Fruit fly (Drosophila melanogaster) whole organism, embryonic: ENCODE data around the gene CG10341.
A peak's percentile ranks its signal among the peaks of the same experiment; 100 is the strongest.

ENCODE experiments used
- Bteb2 ChIP-seq: fragments of 200-800 bp; sonication (Bioruptor generic); optimal IDR thresholded peaks from 2 replicates; lab custom pipeline; 2016; ENCODE audit warnings: missing biosample characterization, missing genetic modification characterization
- CG11696 ChIP-seq: fragments of 200-800 bp; sonication (Bioruptor generic); IDR thresholded peaks from 2 replicates; pipeline ENCODE4 v1.3.6; 2022; ENCODE audit warnings: missing biosample characterization, missing genetic modification characterization
- CG13287 ChIP-seq: fragments of 200-800 bp; sonication (Bioruptor generic); IDR thresholded peaks from 2 replicates; pipeline ENCODE4 v1.3.6; 2022; ENCODE audit warnings: missing biosample characterization, missing genetic modification characterization; ENCODE audit not compliant: partially characterized antibody
- CG14667 ChIP-seq: fragments of 200-800 bp; sonication (Bioruptor generic); IDR thresholded peaks from 2 replicates; pipeline ENCODE4 v1.3.6; 2022; ENCODE audit warnings: missing biosample characterization, missing genetic modification characterization
- CG30403 ChIP-seq: fragments of 200-800 bp; sonication (Bioruptor generic); optimal IDR thresholded peaks from 3 replicates; lab custom pipeline; 2016; ENCODE audit warnings: missing biosample characterization, missing genetic modification characterization
- CG32767 ChIP-seq: fragments of 200-800 bp; sonication (Bioruptor generic); IDR thresholded peaks from 2 replicates; pipeline ENCODE4 v1.3.6; 2022; ENCODE audit warnings: missing biosample characterization, missing genetic modification characterization
- CG3995 ChIP-seq: fragments of 200-800 bp; sonication (Bioruptor generic); optimal IDR thresholded peaks from 3 replicates; lab custom pipeline; 2016; ENCODE audit warnings: missing biosample characterization, missing genetic modification characterization
- CG4820 ChIP-seq: fragments of 200-800 bp; sonication (Bioruptor generic); optimal IDR thresholded peaks from 3 replicates; lab custom pipeline; 2016; ENCODE audit warnings: missing biosample characterization, missing genetic modification characterization
- CG5953 ChIP-seq: fragments of 200-800 bp; sonication (Bioruptor generic); IDR thresholded peaks from 2 replicates; pipeline ENCODE4 v1.3.6; 2022; ENCODE audit warnings: missing biosample characterization, missing genetic modification characterization
- CG6272 ChIP-seq: fragments of 200-800 bp; sonication (Bioruptor generic); IDR thresholded peaks from 2 replicates; pipeline ENCODE4 v1.3.6; 2022; ENCODE audit warnings: missing biosample characterization, missing genetic modification characterization
- CG7839 ChIP-seq: fragments of 200-800 bp; sonication (Bioruptor generic); optimal IDR thresholded peaks from 3 replicates; lab custom pipeline; 2018; ENCODE audit warnings: missing biosample characterization, mild to moderate bottlenecking, missing genetic modification characterization, moderate library complexity
- CG8089 ChIP-seq: fragments of 200-800 bp; sonication (Bioruptor generic); optimal IDR thresholded peaks from 3 replicates; lab custom pipeline; 2016; ENCODE audit warnings: missing biosample characterization, missing genetic modification characterization
- Dfd ChIP-seq, 2 experiments: fragments of >200 bp; optimal IDR thresholded peaks; 2 replicates each; lab custom pipeline; 2017; ENCODE audit warnings: missing biosample characterization in 2 of 2, missing genetic modification characterization in 2 of 2
- Dip3 ChIP-seq: fragments of 200-800 bp; sonication (Bioruptor generic); optimal IDR thresholded peaks from 3 replicates; lab custom pipeline; 2016; ENCODE audit warnings: missing biosample characterization, missing genetic modification characterization
- Doc2 ChIP-seq: fragments of 200-800 bp; sonication (Bioruptor generic); IDR thresholded peaks from 2 replicates; pipeline ENCODE4 v1.3.6; 2022; ENCODE audit warnings: missing biosample characterization, missing genetic modification characterization
- Dp ChIP-seq: fragments of 200-800 bp; sonication (Bioruptor generic); optimal IDR thresholded peaks from 2 replicates; lab custom pipeline; 2018; ENCODE audit warnings: missing biosample characterization, mild to moderate bottlenecking, missing genetic modification characterization, moderate library complexity
- E2f1 ChIP-seq: fragments of 200-800 bp; sonication (Bioruptor generic); IDR thresholded peaks from 2 replicates; pipeline ENCODE4 v1.3.6; 2022; ENCODE audit warnings: missing biosample characterization, missing genetic modification characterization
- Eip74EF ChIP-seq, 2 experiments: fragments of 200-800 bp in 1 of 2; fragments of >200 bp in 1 of 2; sonication (Bioruptor generic) in 1 of 2; optimal IDR thresholded peaks; 2 replicates each; lab custom pipeline; 2017 to 2019; ENCODE audit warnings: missing biosample characterization in 2 of 2, missing genetic modification characterization in 2 of 2, mild to moderate bottlenecking in 1 of 2, moderate library complexity in 1 of 2
- Ets65A ChIP-seq: fragments of 200-800 bp; sonication (Bioruptor generic); peaks from one replicate; lab custom pipeline; 2016; ENCODE audit warnings: missing biosample characterization, missing genetic modification characterization
- H2.0 ChIP-seq: fragments of 200-800 bp; sonication (Bioruptor generic); IDR thresholded peaks from 2 replicates; pipeline ENCODE4 v1.3.6; 2022; ENCODE audit warnings: missing biosample characterization, missing genetic modification characterization
- HHEX ChIP-seq: fragments of 200-800 bp; sonication (Bioruptor generic); optimal IDR thresholded peaks from 3 replicates; lab custom pipeline; 2017; ENCODE audit warnings: missing biosample characterization, mild to moderate bottlenecking, missing genetic modification characterization, missing genetic modification reagents
- HLH3B ChIP-seq: fragments of 200-800 bp; sonication (Bioruptor generic); IDR thresholded peaks from 2 replicates; pipeline ENCODE4 v1.3.6; 2022; ENCODE audit warnings: missing biosample characterization, missing genetic modification characterization
- HLH4C ChIP-seq: fragments of 200-800 bp; sonication (Bioruptor generic); IDR thresholded peaks from 3 replicates; pipeline ENCODE4 v1.3.6; 2022; ENCODE audit warnings: missing biosample characterization, missing genetic modification characterization; ENCODE audit not compliant: partially characterized antibody
- Hsf ChIP-seq: fragments of 200-800 bp; sonication (Bioruptor generic); optimal IDR thresholded peaks from 3 replicates; lab custom pipeline; 2016; ENCODE audit warnings: missing biosample characterization, missing genetic modification characterization
- Max ChIP-seq: fragments of 200-800 bp; sonication (Bioruptor generic); optimal IDR thresholded peaks from 2 replicates; lab custom pipeline; 2016; ENCODE audit warnings: missing biosample characterization, mild to moderate bottlenecking, missing genetic modification characterization
- NK7.1 ChIP-seq: fragments of 200-800 bp; sonication (Bioruptor generic); optimal IDR thresholded peaks from 3 replicates; lab custom pipeline; 2016; ENCODE audit warnings: missing biosample characterization, missing genetic modification characterization
- Sin3A ChIP-seq: fragments of >200 bp; optimal IDR thresholded peaks from 2 replicates; lab custom pipeline; 2018
- Spps ChIP-seq: fragments of 200-800 bp; sonication (Bioruptor generic); optimal IDR thresholded peaks from 2 replicates; lab custom pipeline; 2018; ENCODE audit warnings: missing biosample characterization, mild to moderate bottlenecking, missing genetic modification characterization
- Vsx1 ChIP-seq: fragments of 200-800 bp; sonication (Bioruptor generic); optimal IDR thresholded peaks from 2 replicates; lab custom pipeline; 2017; ENCODE audit warnings: missing biosample characterization, mild to moderate bottlenecking, missing genetic modification characterization, missing genetic modification reagents
- amos ChIP-seq: fragments of 200-800 bp; sonication (Bioruptor generic); IDR thresholded peaks from 2 replicates; pipeline ENCODE4 v1.3.6; 2022; ENCODE audit warnings: missing biosample characterization, missing genetic modification characterization; ENCODE audit not compliant: partially characterized antibody
- ash1 ChIP-seq: fragments of 200-800 bp; sonication (Bioruptor generic); optimal IDR thresholded peaks from 2 replicates; lab custom pipeline; 2018; ENCODE audit warnings: missing biosample characterization, mild to moderate bottlenecking, missing genetic modification characterization
- bab2 ChIP-seq: fragments of 200-800 bp; sonication (Bioruptor generic); optimal IDR thresholded peaks from 2 replicates; lab custom pipeline; 2016; ENCODE audit warnings: missing biosample characterization, missing genetic modification characterization
- crp ChIP-seq, 2 experiments: fragments of 200-800 bp; sonication (Bioruptor generic); optimal IDR thresholded peaks; 2 replicates in 1 of 2; 3 replicates in 1 of 2; lab custom pipeline; 2017; ENCODE audit warnings: missing biosample characterization in 2 of 2, missing genetic modification characterization in 2 of 2, mild to moderate bottlenecking in 1 of 2, moderate library complexity in 1 of 2
- cwo ChIP-seq: fragments of 200-800 bp; sonication (Bioruptor generic); optimal IDR thresholded peaks from 3 replicates; lab custom pipeline; 2017; ENCODE audit warnings: missing biosample characterization, missing genetic modification characterization, mild to moderate bottlenecking, moderate library complexity, missing genetic modification reagents
- ewg ChIP-seq: fragments of 200-800 bp; sonication (Bioruptor generic); optimal IDR thresholded peaks from 3 replicates; lab custom pipeline; 2017; ENCODE audit warnings: mild to moderate bottlenecking, missing biosample characterization, missing genetic modification reagents, missing genetic modification characterization
- fd64A ChIP-seq: fragments of 200-800 bp; sonication (Bioruptor generic); optimal IDR thresholded peaks from 3 replicates; lab custom pipeline; 2018; ENCODE audit warnings: missing biosample characterization, mild to moderate bottlenecking, missing genetic modification characterization
- ind ChIP-seq: fragments of 200-800 bp; sonication (Bioruptor generic); optimal IDR thresholded peaks from 3 replicates; lab custom pipeline; 2016; ENCODE audit warnings: missing biosample characterization, missing genetic modification characterization
- inv ChIP-seq: fragments of 200-800 bp; sonication (Bioruptor generic); IDR thresholded peaks from 2 replicates; pipeline ENCODE4 v1.3.6; 2022; ENCODE audit warnings: missing biosample characterization, missing genetic modification characterization; ENCODE audit not compliant: partially characterized antibody
- jing ChIP-seq: fragments of 200-800 bp; sonication (Bioruptor generic); optimal IDR thresholded peaks from 2 replicates; lab custom pipeline; 2018; ENCODE audit warnings: missing biosample characterization, mild to moderate bottlenecking, missing genetic modification characterization
- jumu ChIP-seq: fragments of 200-800 bp; sonication (Bioruptor generic); optimal IDR thresholded peaks from 3 replicates; lab custom pipeline; 2016; ENCODE audit warnings: missing biosample characterization, missing genetic modification characterization
- kay ChIP-seq: fragments of 200-800 bp; sonication (Bioruptor generic); optimal IDR thresholded peaks from 2 replicates; lab custom pipeline; 2016; ENCODE audit warnings: missing biosample characterization, missing genetic modification characterization
- nerfin-1 ChIP-seq: fragments of 200-800 bp; sonication (Bioruptor generic); optimal IDR thresholded peaks from 3 replicates; lab custom pipeline; 2019; ENCODE audit warnings: missing biosample characterization, mild to moderate bottlenecking, missing genetic modification characterization, moderate library complexity
- peb ChIP-seq: fragments of 200-800 bp; sonication (Bioruptor generic); IDR thresholded peaks from 2 replicates; pipeline ENCODE4 v1.3.6; 2022; ENCODE audit warnings: missing biosample characterization, missing genetic modification characterization
- sens-2 ChIP-seq: fragments of 200-800 bp; sonication (Bioruptor generic); IDR thresholded peaks from 2 replicates; pipeline ENCODE4 v1.3.6; 2022; ENCODE audit warnings: missing biosample characterization, missing genetic modification characterization
- shn ChIP-seq: fragments of 200-800 bp; sonication (Bioruptor generic); optimal IDR thresholded peaks from 3 replicates; lab custom pipeline; 2016; ENCODE audit warnings: missing biosample characterization, missing genetic modification characterization
- sna ChIP-seq: fragments of 200-800 bp; sonication (Bioruptor generic); IDR thresholded peaks from 2 replicates; pipeline ENCODE4 v1.3.6; 2022; ENCODE audit warnings: missing biosample characterization, missing genetic modification characterization; ENCODE audit not compliant: partially characterized antibody
- tgo ChIP-seq: fragments of 200-800 bp; sonication (Bioruptor generic); IDR thresholded peaks from 3 replicates; pipeline ENCODE4 v1.3.6; 2022; ENCODE audit warnings: missing biosample characterization, missing genetic modification characterization
- tna ChIP-seq: fragments of 200-800 bp; sonication (Bioruptor generic); IDR thresholded peaks from 2 replicates; pipeline ENCODE4 v1.3.6; 2022; ENCODE audit warnings: missing biosample characterization, missing genetic modification characterization; ENCODE audit not compliant: partially characterized antibody
- toy ChIP-seq: fragments of 200-800 bp; sonication (Bioruptor generic); IDR thresholded peaks from 2 replicates; pipeline ENCODE4 v1.3.6; 2022; ENCODE audit warnings: missing biosample characterization, missing genetic modification characterization
- vvl ChIP-seq: fragments of 200-800 bp; sonication (Bioruptor generic); IDR thresholded peaks from 2 replicates; pipeline ENCODE4 v1.3.6; 2022; ENCODE audit warnings: missing biosample characterization, missing genetic modification characterization
- yki ChIP-seq: fragments of >200 bp; optimal IDR thresholded peaks from 3 replicates; lab custom pipeline; 2018
- zfh2 ChIP-seq: fragments of 200-800 bp; sonication (Bioruptor generic); optimal IDR thresholded peaks from 2 replicates; lab custom pipeline; 2016; ENCODE audit warnings: missing biosample characterization, missing genetic modification characterization

The CG10341 gene

DNA sequence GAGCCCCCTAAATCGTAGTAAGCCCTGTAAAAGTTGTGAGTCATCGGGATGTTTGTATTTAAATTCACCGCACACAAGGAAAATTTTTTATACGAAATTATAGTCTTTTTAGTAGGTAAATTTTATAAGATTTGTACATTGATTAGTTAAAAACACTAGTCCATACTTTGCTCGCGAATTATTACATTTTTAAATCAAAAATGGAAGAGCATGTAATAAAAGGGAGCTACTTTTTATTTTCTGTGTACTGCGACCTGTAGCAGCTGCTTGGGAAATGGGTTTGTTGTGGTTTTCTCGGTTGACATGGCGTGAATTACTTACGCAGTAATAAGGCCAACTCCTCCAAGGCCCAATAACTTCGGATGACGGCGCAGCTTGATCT, 3.8 kb upstream of the CG10341 start (continued):
- TF ChIP-seq Dp (GFP tag; lab: Kevin White, UChicago), result no peak
- 0 out of 2 replicates have a peak, but pooled peaks have one; percentile 27 for TF ChIP-seq H2.0
- no peak for TF ChIP-seq inv (GFP tag; lab: Robert Waterston, UW)
- TF ChIP-seq NK7.1, result no peak
- no peak for TF ChIP-seq CG8089 (GFP tag; lab: Kevin White, UChicago)
- TF ChIP-seq jumu (GFP tag; lab: Kevin White, UChicago), result no peak
- no peak for TF ChIP-seq Dfd (GFP tag; optimal IDR thresholded peaks at IDR 0.05; lab: Kevin White, UChicago)
- no peak for TF ChIP-seq CG32767 (GFP tag; lab: Robert Waterston, UW)
- no peak for TF ChIP-seq amos (GFP tag; lab: Robert Waterston, UW)
- no peak for TF ChIP-seq Dip3 (GFP tag; lab: Kevin White, UChicago)
- no peak for TF ChIP-seq toy (GFP tag; lab: Robert Waterston, UW)
- TF ChIP-seq Sin3A, result no peak
- no peak for TF ChIP-seq zfh2 (GFP tag; lab: Kevin White, UChicago)
- TF ChIP-seq CG3995 (GFP tag; lab: Kevin White, UChicago), result no peak
- peak; percentile 3 for TF ChIP-seq CG30403 (GFP tag; lab: Kevin White, UChicago)
- no peak for TF ChIP-seq Max (GFP tag; lab: Kevin White, UChicago)
- peak; percentile 31 for TF ChIP-seq Hsf (GFP tag; lab: Kevin White, UChicago)
- TF ChIP-seq nerfin-1, result no peak
- TF ChIP-seq CG5953 (GFP tag; lab: Robert Waterston, UW), result no peak
- TF ChIP-seq CG13287 (GFP tag; lab: Robert Waterston, UW), result no peak
- no peak for TF ChIP-seq Doc2 (GFP tag; lab: Robert Waterston, UW)
- TF ChIP-seq CG4820 (GFP tag; lab: Kevin White, UChicago), result peak; percentile 20
- peak; percentile 33 for TF ChIP-seq CG7839 (tag; lab: Kevin White, UChicago)
- no peak for TF ChIP-seq sna
- no peak for TF ChIP-seq ewg (GFP tag; lab: Kevin White, UChicago)
- TF ChIP-seq CG6272 (GFP tag; lab: Robert Waterston, UW), result no peak
- TF ChIP-seq Ets65A (GFP tag; lab: Kevin White, UChicago), result peak; percentile 88
- no peak for TF ChIP-seq Vsx1
- 0 out of 2 replicates have a peak, but pooled peaks have one; percentile 19 for TF ChIP-seq HLH3B (GFP tag; lab: Robert Waterston, UW)
- TF ChIP-seq yki (lab: Kevin White, UChicago), result no peak
- TF ChIP-seq crp (GFP tag; optimal IDR thresholded peaks at IDR 0.05; lab: Kevin White, UChicago), result no peak
- TF ChIP-seq CG11696 (GFP tag; lab: Robert Waterston, UW), result peak; percentile 27; the same call in 1 of the 2 replicates
- TF ChIP-seq vvl (GFP tag; lab: Robert Waterston, UW), result peak; percentile 33; the same call in 1 of the 2 replicates
- no peak for TF ChIP-seq Spps (tag; lab: Kevin White, UChicago)
- no peak for TF ChIP-seq shn
- peak; percentile 53; the same call in 2 of the 3 replicates for TF ChIP-seq tgo (GFP tag; lab: Robert Waterston, UW)
- TF ChIP-seq jing, result no peak
- no peak for TF ChIP-seq E2f1 (GFP tag; lab: Robert Waterston, UW)
- TF ChIP-seq cwo (GFP tag; lab: Kevin White, UChicago), result no peak
- TF ChIP-seq peb, result no peak
- no peak for TF ChIP-seq HLH4C (GFP tag; lab: Robert Waterston, UW)
- TF ChIP-seq sens-2 (GFP tag; lab: Robert Waterston, UW), result peak; percentile 20; the same call in 1 of the 2 replicates
- TF ChIP-seq bab2, result peak; percentile 6
- TF ChIP-seq Eip74EF (GFP tag; optimal IDR thresholded peaks at IDR 0.05; lab: Kevin White, UChicago), result no peak
- TF ChIP-seq HHEX (GFP tag; lab: Kevin White, UChicago), result no peak
- no peak for TF ChIP-seq tna (GFP tag; lab: Robert Waterston, UW)
- 0 out of 2 replicates have a peak, but pooled peaks have one; percentile 16 for TF ChIP-seq CG14667 (GFP tag; lab: Robert Waterston, UW)
- TF ChIP-seq fd64A (GFP tag; lab: Kevin White, UChicago), result no peak
- no peak for TF ChIP-seq ash1 (GFP tag; lab: Kevin White, UChicago)
- no peak for TF ChIP-seq Bteb2
- TF ChIP-seq kay, result no peak
- TF ChIP-seq ind, result peak; percentile 22
